Worm (Caenorhabditis elegans) whole organism, L2 larva: ENCODE data around the gene ptr-9.

Experiments used
- aly-2 ChIP-seq: fragments of 150-350 bp; optimal IDR thresholded peaks from 2 replicates; lab custom pipeline; 2014; ENCODE audit warnings: missing biosample characterization, missing genetic modification characterization
- ceh-82 ChIP-seq: fragments of 150-350 bp; optimal IDR thresholded peaks from 2 replicates; lab custom pipeline; 2014; ENCODE audit warnings: missing biosample characterization, missing genetic modification characterization
- elt-1 ChIP-seq: fragments of 150-350 bp; optimal IDR thresholded peaks from 2 replicates; lab custom pipeline; 2014; ENCODE audit warnings: missing biosample characterization, missing genetic modification characterization
- elt-3 ChIP-seq: sonication (generic microtip); optimal IDR thresholded peaks from 2 replicates; lab custom pipeline; 2017; ENCODE audit warnings: missing biosample characterization, missing genetic modification characterization
- lin-13 ChIP-seq: fragments of 150-350 bp; optimal IDR thresholded peaks from 2 replicates; lab custom pipeline; 2014; ENCODE audit warnings: missing biosample characterization, missing genetic modification reagents, missing genetic modification characterization
- nhr-11 ChIP-seq: fragments of 150-350 bp; optimal IDR thresholded peaks from 2 replicates; lab custom pipeline; 2014; ENCODE audit warnings: missing biosample characterization, missing genetic modification characterization
- sma-9 ChIP-seq, 2 experiments: fragments of 150-350 bp in 1 of 2; sonication (generic microtip) in 1 of 2; optimal IDR thresholded peaks; 2 replicates each; lab custom pipeline; 2014 to 2016; ENCODE audit warnings: missing genetic modification characterization in 2 of 2, mild to moderate bottlenecking in 1 of 2, missing biosample characterization in 1 of 2, missing compliant biosample characterization in 1 of 2, missing genetic modification reagents in 1 of 2, moderate library complexity in 1 of 2
- unc-55 ChIP-seq: fragments of 150-350 bp; sonication (generic microtip); optimal IDR thresholded peaks from 3 replicates; lab custom pipeline; 2014; ENCODE audit warnings: missing biosample characterization, missing genetic modification reagents, missing genetic modification characterization
- zag-1 ChIP-seq: fragments of 150-350 bp; optimal IDR thresholded peaks from 2 replicates; lab custom pipeline; 2014; ENCODE audit warnings: missing biosample characterization, missing genetic modification characterization

ce11 chrIII:9153809-9154208, 7.6 kb downstream of the ptr-9 start, which contains the start of gene nhl-1:
- no peak for TF ChIP-seq elt-3 (tag; lab: Kevin White, UChicago)
- TF ChIP-seq zag-1: no peak
- no peak for TF ChIP-seq elt-1 (tag; lab: Kevin White, UChicago)
- TF ChIP-seq aly-2: no peak
- no peak for TF ChIP-seq lin-13 (GFP tag; lab: Kevin White, UChicago)
- no peak for TF ChIP-seq sma-9 (GFP tag; optimal IDR thresholded peaks at IDR 0.05; lab: Kevin White, UChicago)
- no peak for TF ChIP-seq sma-9 (tag; optimal IDR thresholded peaks at IDR 0.05; lab: Kevin White, UChicago)
- no peak for TF ChIP-seq unc-55 (GFP tag; lab: Kevin White, UChicago)
- no peak for TF ChIP-seq ceh-82
- TF ChIP-seq nhr-11 (tag; lab: Kevin White, UChicago): no peak
